Fruit fly (Drosophila melanogaster) whole organism, embryonic: Measurements from ENCODE around the gene CG32318.

Source experiments
- Ada2b ChIP-seq: fragments of 200-800 bp; sonication (Bioruptor generic); IDR thresholded peaks from 2 replicates; pipeline ENCODE4 v1.3.6; 2022; ENCODE audit warnings: missing biosample characterization, missing genetic modification characterization
- Antp ChIP-seq: fragments of 200-800 bp; sonication (Bioruptor generic); optimal IDR thresholded peaks from 3 replicates; lab custom pipeline; 2016; ENCODE audit warnings: missing biosample characterization, missing genetic modification characterization
- Atf3 ChIP-seq: fragments of 200-800 bp; sonication (Bioruptor generic); optimal IDR thresholded peaks from 3 replicates; lab custom pipeline; 2016; ENCODE audit warnings: missing biosample characterization, missing genetic modification characterization
- Bteb2 ChIP-seq: fragments of 200-800 bp; sonication (Bioruptor generic); optimal IDR thresholded peaks from 2 replicates; lab custom pipeline; 2016; ENCODE audit warnings: missing biosample characterization, missing genetic modification characterization
- CG10366 ChIP-seq: fragments of 200-800 bp; sonication (Bioruptor generic); IDR thresholded peaks from 2 replicates; pipeline ENCODE4 v1.3.6; 2022; ENCODE audit warnings: missing biosample characterization, missing genetic modification characterization
- CG11504 ChIP-seq: fragments of 200-800 bp; sonication (Bioruptor generic); optimal IDR thresholded peaks from 3 replicates; lab custom pipeline; 2019; ENCODE audit warnings: missing biosample characterization, mild to moderate bottlenecking, missing genetic modification characterization, moderate library complexity
- CG2120 ChIP-seq: fragments of 200-800 bp; sonication (Bioruptor generic); optimal IDR thresholded peaks from 3 replicates; lab custom pipeline; 2016; ENCODE audit warnings: missing biosample characterization, missing genetic modification characterization
- CG3065 ChIP-seq: fragments of 200-800 bp; sonication (Bioruptor generic); optimal IDR thresholded peaks from 2 replicates; lab custom pipeline; 2016; ENCODE audit warnings: missing biosample characterization, missing genetic modification characterization
- CG3163 ChIP-seq: fragments of 200-800 bp; sonication (Bioruptor generic); optimal IDR thresholded peaks from 3 replicates; lab custom pipeline; 2016; ENCODE audit warnings: missing biosample characterization, missing genetic modification characterization
- CG42726 ChIP-seq: fragments of 200-800 bp; sonication (Bioruptor generic); IDR thresholded peaks from 2 replicates; pipeline ENCODE4 v1.3.6; 2022; ENCODE audit warnings: missing biosample characterization, missing genetic modification characterization; ENCODE audit not compliant: partially characterized antibody
- CG6272 ChIP-seq: fragments of 200-800 bp; sonication (Bioruptor generic); IDR thresholded peaks from 2 replicates; pipeline ENCODE4 v1.3.6; 2022; ENCODE audit warnings: missing biosample characterization, missing genetic modification characterization
- CG6689 ChIP-seq: fragments of 200-800 bp; sonication (Bioruptor generic); IDR thresholded peaks from 2 replicates; pipeline ENCODE4 v1.3.6; 2022; ENCODE audit warnings: missing biosample characterization, missing genetic modification characterization
- CG7556 ChIP-seq: fragments of 200-800 bp; sonication (Bioruptor generic); optimal IDR thresholded peaks from 2 replicates; lab custom pipeline; 2017; ENCODE audit warnings: missing biosample characterization, mild to moderate bottlenecking, missing genetic modification characterization
- CG7928 ChIP-seq: fragments of 200-800 bp; sonication (Bioruptor generic); optimal IDR thresholded peaks from 2 replicates; lab custom pipeline; 2017; ENCODE audit warnings: missing biosample characterization, mild to moderate bottlenecking, missing genetic modification characterization
- CG8290 ChIP-seq, 3 experiments: fragments of 200-800 bp; sonication (Bioruptor generic); optimal IDR thresholded peaks; 2 replicates each; lab custom pipeline; 2016 to 2019; ENCODE audit warnings: missing biosample characterization in 3 of 3, missing genetic modification characterization in 3 of 3, mild to moderate bottlenecking in 2 of 3, moderate library complexity in 1 of 3
- CG8478 ChIP-seq: fragments of >200 bp; optimal IDR thresholded peaks from 2 replicates; lab custom pipeline; 2018
- CG8765 ChIP-seq: fragments of 200-800 bp; sonication (Bioruptor generic); IDR thresholded peaks from 2 replicates; pipeline ENCODE4 v1.3.6; 2022; ENCODE audit warnings: missing biosample characterization, missing genetic modification characterization
- Doc3 ChIP-seq: fragments of 200-800 bp; sonication (Bioruptor generic); IDR thresholded peaks from 3 replicates; pipeline ENCODE4 v1.3.6; 2022; ENCODE audit warnings: missing biosample characterization, missing genetic modification characterization; ENCODE audit not compliant: partially characterized antibody
- E2f1 ChIP-seq: fragments of 200-800 bp; sonication (Bioruptor generic); IDR thresholded peaks from 2 replicates; pipeline ENCODE4 v1.3.6; 2022; ENCODE audit warnings: missing biosample characterization, missing genetic modification characterization
- E2f2 ChIP-seq: fragments of 200-800 bp; sonication (Bioruptor generic); IDR thresholded peaks from 2 replicates; pipeline ENCODE4 v1.3.6; 2022; ENCODE audit warnings: missing biosample characterization, missing genetic modification characterization
- HLHmδ ChIP-seq: fragments of 200-800 bp; sonication (Bioruptor generic); optimal IDR thresholded peaks from 2 replicates; lab custom pipeline; 2018; ENCODE audit warnings: missing biosample characterization, mild to moderate bottlenecking, missing genetic modification characterization, moderate library complexity
- Hr3 ChIP-seq: fragments of 200-800 bp; sonication (Bioruptor generic); optimal IDR thresholded peaks from 3 replicates; lab custom pipeline; 2016; ENCODE audit warnings: missing biosample characterization, missing genetic modification characterization
- Kr ChIP-seq: fragments of 200-800 bp; sonication (Bioruptor generic); optimal IDR thresholded peaks from 2 replicates; lab custom pipeline; 2017; ENCODE audit warnings: missing biosample characterization, mild to moderate bottlenecking, missing genetic modification characterization
- Lpt ChIP-seq: fragments of >200 bp; optimal IDR thresholded peaks from 2 replicates; lab custom pipeline; 2018; ENCODE audit warnings: missing biosample characterization, missing genetic modification characterization
- Opbp ChIP-seq: fragments of 200-800 bp; sonication (Bioruptor generic); IDR thresholded peaks from 3 replicates; pipeline ENCODE4 v1.3.6; 2022; ENCODE audit warnings: missing biosample characterization, missing genetic modification characterization; ENCODE audit not compliant: partially characterized antibody
- Poxn ChIP-seq: fragments of 200-800 bp; sonication (Bioruptor generic); IDR thresholded peaks from 2 replicates; pipeline ENCODE4 v1.3.6; 2022; ENCODE audit warnings: missing biosample characterization, missing genetic modification characterization
- Sox100B ChIP-seq: fragments of 200-800 bp; sonication (Bioruptor generic); optimal IDR thresholded peaks from 3 replicates; lab custom pipeline; 2018; ENCODE audit warnings: missing biosample characterization, mild to moderate bottlenecking, missing genetic modification characterization
- Sox102F ChIP-seq: fragments of 200-800 bp; sonication (Bioruptor generic); optimal IDR thresholded peaks from 2 replicates; lab custom pipeline; 2018; ENCODE audit warnings: missing biosample characterization, mild to moderate bottlenecking, missing genetic modification characterization, moderate library complexity
- Tbp ChIP-seq: fragments of >200 bp; optimal IDR thresholded peaks from 2 replicates; lab custom pipeline; 2018; ENCODE audit warnings: missing biosample characterization, missing genetic modification characterization
- aop ChIP-seq: fragments of 200-800 bp; sonication (Bioruptor generic); IDR thresholded peaks from 2 replicates; pipeline ENCODE4 v1.3.6; 2022; ENCODE audit warnings: missing biosample characterization, missing genetic modification characterization
- bab2 ChIP-seq: fragments of 200-800 bp; sonication (Bioruptor generic); optimal IDR thresholded peaks from 2 replicates; lab custom pipeline; 2016; ENCODE audit warnings: missing biosample characterization, missing genetic modification characterization
- dati ChIP-seq: fragments of 200-800 bp; sonication (Bioruptor generic); IDR thresholded peaks from 2 replicates; pipeline ENCODE4 v1.3.6; 2022; ENCODE audit warnings: missing biosample characterization, missing genetic modification characterization
- disco-r ChIP-seq: fragments of 200-800 bp; sonication (Bioruptor generic); optimal IDR thresholded peaks from 2 replicates; lab custom pipeline; 2016; ENCODE audit warnings: missing biosample characterization, missing genetic modification characterization
- fd3F ChIP-seq: fragments of 200-800 bp; sonication (Bioruptor generic); optimal IDR thresholded peaks from 2 replicates; lab custom pipeline; 2018; ENCODE audit warnings: missing biosample characterization, mild to moderate bottlenecking, missing genetic modification characterization, moderate library complexity
- grn ChIP-seq: fragments of 200-800 bp; sonication (Bioruptor generic); optimal IDR thresholded peaks from 3 replicates; lab custom pipeline; 2017; ENCODE audit warnings: missing biosample characterization, missing genetic modification characterization
- gro ChIP-seq: fragments of 200-800 bp; sonication (Bioruptor generic); optimal IDR thresholded peaks from 2 replicates; lab custom pipeline; 2016; ENCODE audit warnings: missing biosample characterization, missing genetic modification characterization
- hb ChIP-seq: fragments of 200-800 bp; sonication (Bioruptor generic); IDR thresholded peaks from 3 replicates; pipeline ENCODE4 v1.3.6; 2022; ENCODE audit warnings: missing biosample characterization, missing genetic modification characterization; ENCODE audit not compliant: partially characterized antibody
- hth ChIP-seq: fragments of >200 bp; optimal IDR thresholded peaks from 2 replicates; lab custom pipeline; 2017; ENCODE audit warnings: inconsistent platforms
- inv ChIP-seq: fragments of 200-800 bp; sonication (Bioruptor generic); IDR thresholded peaks from 2 replicates; pipeline ENCODE4 v1.3.6; 2022; ENCODE audit warnings: missing biosample characterization, missing genetic modification characterization; ENCODE audit not compliant: partially characterized antibody
- kay ChIP-seq: fragments of 200-800 bp; sonication (Bioruptor generic); optimal IDR thresholded peaks from 2 replicates; lab custom pipeline; 2016; ENCODE audit warnings: missing biosample characterization, missing genetic modification characterization
- knrl ChIP-seq: fragments of 200-800 bp; sonication (Bioruptor generic); IDR thresholded peaks from 3 replicates; pipeline ENCODE4 v1.3.6; 2022; ENCODE audit warnings: missing biosample characterization, missing genetic modification characterization; ENCODE audit not compliant: partially characterized antibody
- lilli ChIP-seq: fragments of 200-800 bp; sonication (Bioruptor generic); optimal IDR thresholded peaks from 3 replicates; lab custom pipeline; 2016; ENCODE audit warnings: missing biosample characterization, missing genetic modification characterization
- luna ChIP-seq: fragments of 200-800 bp; sonication (Bioruptor generic); optimal IDR thresholded peaks from 2 replicates; lab custom pipeline; 2016; ENCODE audit warnings: missing biosample characterization, missing genetic modification characterization
- maf-S ChIP-seq: fragments of 200-800 bp; sonication (Bioruptor generic); optimal IDR thresholded peaks from 2 replicates; lab custom pipeline; 2016; ENCODE audit warnings: missing biosample characterization, missing genetic modification characterization
- pb ChIP-seq: fragments of 200-800 bp; sonication (Bioruptor generic); optimal IDR thresholded peaks from 3 replicates; lab custom pipeline; 2016; ENCODE audit warnings: missing biosample characterization, missing genetic modification characterization
- prd ChIP-seq, 3 experiments: fragments of >200 bp in 2 of 3; fragments of 200-800 bp in 1 of 3; sonication (Bioruptor generic) in 1 of 3; optimal IDR thresholded peaks in 2 of 3; IDR thresholded peaks in 1 of 3; 2 replicates in 2 of 3; 3 replicates in 1 of 3; pipeline versions ENCODE4 v1.3.6 to Lab custom; 2017 to 2022; ENCODE audit warnings: missing biosample characterization in 1 of 3, missing genetic modification characterization in 1 of 3
- row ChIP-seq: fragments of 200-800 bp; sonication (Bioruptor generic); IDR thresholded peaks from 3 replicates; pipeline ENCODE4 v1.3.6; 2022; ENCODE audit warnings: missing biosample characterization, missing genetic modification characterization
- run ChIP-seq: fragments of 200-800 bp; sonication (Bioruptor generic); optimal IDR thresholded peaks from 3 replicates; lab custom pipeline; 2018; ENCODE audit warnings: missing biosample characterization, mild to moderate bottlenecking, missing genetic modification characterization
- sd ChIP-seq: fragments of 200-800 bp; sonication (Bioruptor generic); optimal IDR thresholded peaks from 3 replicates; lab custom pipeline; 2018; ENCODE audit warnings: missing biosample characterization, mild to moderate bottlenecking, missing genetic modification characterization, moderate library complexity
- sisA ChIP-seq: fragments of 200-800 bp; sonication (Bioruptor generic); IDR thresholded peaks from 2 replicates; pipeline ENCODE4 v1.3.6; 2022; ENCODE audit warnings: missing biosample characterization, missing genetic modification characterization
- zen2 ChIP-seq: fragments of 200-800 bp; sonication (Bioruptor generic); IDR thresholded peaks from 3 replicates; pipeline ENCODE4 v1.3.6; 2022; ENCODE audit warnings: missing biosample characterization, missing genetic modification characterization; ENCODE audit not compliant: partially characterized antibody

CG32318 gene

DNA sequence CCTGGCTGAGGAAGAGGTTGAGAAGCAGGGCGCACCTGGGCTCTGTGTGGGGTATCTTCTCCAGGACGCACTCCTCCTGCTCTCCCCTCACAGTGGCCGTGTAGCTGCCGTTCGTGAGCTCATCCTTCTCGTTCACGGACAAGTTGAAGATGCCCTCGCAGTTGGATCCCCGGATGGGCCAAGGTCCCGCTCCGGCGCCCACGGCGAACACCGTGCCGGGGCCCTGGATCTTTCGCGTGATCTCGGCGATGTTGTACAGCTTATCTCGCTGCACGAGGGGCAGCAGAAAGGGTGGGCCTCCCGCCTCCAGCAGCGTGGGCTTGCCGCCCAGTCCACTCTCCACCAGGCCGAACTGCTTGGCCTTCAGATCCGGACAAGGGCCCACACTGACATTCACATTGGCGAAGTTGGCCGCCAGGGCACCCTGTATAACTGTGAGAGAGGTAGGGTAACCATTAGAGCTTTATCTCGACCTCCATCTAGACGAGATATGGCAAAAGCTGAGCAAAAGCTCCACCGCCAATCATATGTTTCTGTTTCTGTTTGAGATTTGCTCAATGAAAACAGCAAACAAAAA lies 42.8 kb downstream of the CG32318 start (continued):
- 0 out of 2 replicates have a peak, but pooled peaks have one; percentile 24 for TF ChIP-seq sisA
- no peak for TF ChIP-seq maf-S (GFP tag; lab: Kevin White, UChicago)
- TF ChIP-seq E2f1 (GFP tag; lab: Robert Waterston, UW): 0 out of 2 replicates have a peak, but pooled peaks have one; percentile 9
- no peak for TF ChIP-seq zen2 (GFP tag; lab: Robert Waterston, UW)
- TF ChIP-seq CG10366 (GFP tag; lab: Robert Waterston, UW): peak; percentile 68
- TF ChIP-seq luna (GFP tag; lab: Kevin White, UChicago): no peak
- TF ChIP-seq CG7556 (GFP tag; lab: Kevin White, UChicago): no peak
- no peak for TF ChIP-seq CG11504 (tag; lab: Kevin White, UChicago)
- peak; percentile 14; the same call in 1 of the 3 replicates for TF ChIP-seq row (GFP tag; lab: Robert Waterston, UW)
- TF ChIP-seq Lpt (GFP tag; lab: Kevin White, UChicago): no peak
- peak; percentile 16; the same call in 1 of the 2 replicates for TF ChIP-seq E2f2
- TF ChIP-seq Bteb2 (GFP tag; lab: Kevin White, UChicago): no peak
- TF ChIP-seq fd3F (GFP tag; lab: Kevin White, UChicago): no peak
- TF ChIP-seq CG8290 (GFP tag; optimal IDR thresholded peaks at IDR 0.05; lab: Kevin White, UChicago): no peak
- peak in 1 of 2 experiments; percentile 49 for TF ChIP-seq CG8290 (tag; optimal IDR thresholded peaks at IDR 0.05; lab: Kevin White, UChicago)
- no peak for TF ChIP-seq CG8478
- no peak for TF ChIP-seq lilli (GFP tag; lab: Kevin White, UChicago)
- TF ChIP-seq CG6272: no peak
- no peak for TF ChIP-seq inv (GFP tag; lab: Robert Waterston, UW)
- 0 out of 2 replicates have a peak, but pooled peaks have one; percentile 11 for TF ChIP-seq CG6689
- no peak for TF ChIP-seq Antp (GFP tag; lab: Kevin White, UChicago)
- TF ChIP-seq kay (GFP tag; lab: Kevin White, UChicago): no peak
- no peak for TF ChIP-seq knrl (GFP tag; lab: Robert Waterston, UW)
- TF ChIP-seq CG2120 (GFP tag; lab: Kevin White, UChicago): peak; percentile 29
- no peak for TF ChIP-seq hth
- no peak for TF ChIP-seq disco-r
- no peak for TF ChIP-seq Opbp
- TF ChIP-seq Atf3: no peak
- TF ChIP-seq run (tag; lab: Kevin White, UChicago): no peak
- TF ChIP-seq CG3163 (GFP tag; lab: Kevin White, UChicago): no peak
- TF ChIP-seq Ada2b (GFP tag; lab: Robert Waterston, UW): no peak
- no peak for TF ChIP-seq Sox102F
- TF ChIP-seq grn: no peak
- no peak for TF ChIP-seq Tbp (GFP tag; lab: Kevin White, UChicago)
- no peak for TF ChIP-seq prd (optimal IDR thresholded peaks at IDR 0.05; lab: Kevin White, UChicago)
- 0 out of 3 replicates have a peak, but pooled peaks have one; percentile 22 for TF ChIP-seq prd (GFP tag; IDR thresholded peaks at IDR 0.05; lab: Robert Waterston, UW)
- TF ChIP-seq, all 482 proteins: peak for 31

DNA sequence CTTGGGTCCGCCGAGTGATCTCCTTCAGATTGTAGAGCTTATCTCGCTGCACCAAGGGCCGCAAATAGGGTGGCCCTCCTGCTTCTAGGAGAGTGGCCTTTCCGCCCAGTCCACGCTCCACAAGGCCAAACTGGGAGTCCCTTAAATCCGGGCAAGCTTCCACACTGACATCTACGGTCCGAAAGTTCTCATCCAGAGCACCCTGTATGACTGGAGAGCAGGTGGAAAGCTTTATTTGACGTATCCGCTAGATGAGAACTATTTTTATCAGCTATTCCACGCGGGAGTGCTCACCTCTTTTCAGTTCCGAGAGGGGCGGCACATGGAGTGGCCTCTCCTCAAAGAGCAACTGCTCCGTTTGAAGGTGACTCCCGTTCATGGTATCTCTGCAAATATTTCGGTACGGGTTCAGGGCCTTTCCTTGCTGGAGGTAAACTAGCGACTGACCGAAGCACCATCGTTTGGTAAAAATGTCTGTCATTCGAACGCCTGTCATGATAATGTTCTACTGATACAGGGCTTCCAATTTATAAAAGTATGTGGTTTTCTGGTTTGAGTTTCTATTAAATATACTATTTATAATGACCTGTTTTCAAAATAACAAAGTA lies 44.0 kb downstream of the CG32318 start, which contains the start of gene meep:
Gene meep, minus strand, starts transcription at position 449 of the 608 bp plus-strand sequence.
- TF ChIP-seq gro (GFP tag; lab: Kevin White, UChicago) (no peak), Kr (GFP tag; lab: Kevin White, UChicago) (no peak), row (GFP tag; lab: Robert Waterston, UW) (0 out of 3 replicates have a peak, but pooled peaks have one; percentile 18), hb (GFP tag; lab: Robert Waterston, UW) (no peak), Sox100B (GFP tag; lab: Kevin White, UChicago) (no peak), HLHmδ (no peak), bab2 (GFP tag; lab: Kevin White, UChicago) (no peak), CG7928 (GFP tag; lab: Kevin White, UChicago) (no peak), dati (GFP tag; lab: Robert Waterston, UW) (no peak), pb (GFP tag; lab: Kevin White, UChicago) (no peak), Doc3 (GFP tag; lab: Robert Waterston, UW) (no peak), Poxn (GFP tag; lab: Robert Waterston, UW) (no peak), CG42726 (GFP tag; lab: Robert Waterston, UW) (no peak), sd (tag; lab: Kevin White, UChicago) (peak; percentile 63), CG3065 (GFP tag; lab: Kevin White, UChicago) (no peak), aop (no peak), Hr3 (GFP tag; lab: Kevin White, UChicago) (no peak), CG8765 (no peak)
